Fruit fly (Drosophila melanogaster) whole organism, adult: ENCODE data around the gene CG33060.

Experiments used
- bab1 ChIP-seq: fragments of 200-800 bp; sonication (Bioruptor generic); optimal IDR thresholded peaks from 3 replicates; lab custom pipeline; 2019; ENCODE audit warnings: missing biosample characterization, mild to moderate bottlenecking, missing genetic modification characterization, moderate library complexity
- cic ChIP-seq: fragments of 200-800 bp; sonication (Bioruptor generic); optimal IDR thresholded peaks from 2 replicates; lab custom pipeline; 2017; ENCODE audit warnings: missing biosample characterization, mild to moderate bottlenecking, missing genetic modification characterization, moderate library complexity

DNA sequence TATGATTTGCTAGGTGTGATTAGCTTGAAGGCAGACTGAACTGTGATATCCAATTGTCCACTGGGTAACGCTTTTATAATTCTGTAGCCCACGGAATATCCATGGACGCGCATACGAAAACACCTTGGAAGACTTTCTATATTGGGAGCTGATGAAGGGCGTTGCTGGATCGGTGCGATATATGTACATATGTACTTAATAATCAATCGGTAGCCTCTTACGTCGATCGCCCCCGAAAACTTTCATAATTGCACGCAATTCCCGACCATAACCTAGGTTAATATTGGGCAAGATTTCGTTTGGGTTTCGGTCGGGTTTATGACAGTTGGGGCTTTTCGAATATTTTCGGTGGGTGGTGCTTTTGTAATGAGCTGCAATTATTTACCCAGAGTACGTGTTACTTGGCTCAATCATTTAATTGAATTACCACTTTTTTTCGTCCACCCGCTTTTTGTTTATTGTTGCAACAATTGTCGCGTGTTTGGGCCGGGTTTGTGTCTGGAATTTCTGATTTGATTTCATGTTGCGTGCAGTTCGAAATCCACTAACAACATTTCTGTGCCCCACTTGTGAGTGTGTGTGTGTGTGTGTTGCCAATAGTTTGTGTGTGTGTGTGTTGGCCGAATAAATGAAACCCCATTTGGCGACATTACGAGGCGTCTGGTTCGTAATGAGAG is 48.8 kb upstream of the CG33060 start, which contains the start of gene CG13049:
- TF ChIP-seq cic: no peak
- no peak for TF ChIP-seq bab1 (GFP tag; lab: Kevin White, UChicago)
